Fruit fly (Drosophila melanogaster): ENCODE measurements around the gene AstA-R1.

The AstA-R1 gene

DNA sequence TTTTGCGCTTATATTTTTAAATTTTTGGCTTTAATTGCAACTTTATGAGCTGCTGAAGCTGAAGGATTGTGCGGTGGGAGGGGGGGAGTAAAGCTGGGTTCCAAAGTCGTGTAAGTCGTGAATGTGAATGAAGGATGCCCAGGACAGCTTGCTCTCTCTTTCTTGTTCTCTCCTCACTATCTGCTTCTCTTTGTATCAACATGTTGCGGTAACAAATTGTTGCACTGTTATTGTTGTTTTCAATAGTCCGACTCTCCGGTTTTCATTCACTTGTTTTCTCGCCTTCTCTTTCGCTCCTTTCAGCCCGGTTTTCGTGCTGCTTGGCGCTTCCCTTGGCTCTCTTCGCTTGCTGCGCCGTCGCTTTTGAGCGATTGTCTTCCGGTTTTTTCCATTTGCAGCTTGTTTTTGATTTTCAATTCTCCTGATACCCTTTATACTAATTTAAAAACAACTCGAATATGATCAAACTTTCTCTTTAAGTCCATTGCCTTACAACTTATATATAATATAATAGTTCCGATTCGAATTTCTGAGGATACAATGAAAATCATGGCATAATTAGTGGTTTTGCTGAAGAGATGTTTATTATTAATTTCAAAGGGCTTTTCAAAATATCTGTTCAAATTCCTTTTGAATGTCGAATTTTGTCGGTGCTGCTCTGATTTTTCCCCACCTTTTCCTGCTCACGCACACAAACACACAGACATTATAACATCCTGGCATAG is 110.6 kb downstream of the AstA-R1 start (continued):
- peak; percentile 77 for TF ChIP-seq Hr4 (GFP tag; optimal IDR thresholded peaks at IDR 0.05)
- peak; percentile 35 for TF ChIP-seq spab (GFP tag; optimal IDR thresholded peaks at IDR 0.05)
- TF ChIP-seq CG11294 (GFP tag; IDR thresholded peaks at IDR 0.05): peak; percentile 37
- TF ChIP-seq CG4318 (GFP tag; optimal IDR thresholded peaks at IDR 0.05): peak; percentile 81
- peak; percentile 2 for TF ChIP-seq CG8319 (GFP tag; optimal IDR thresholded peaks at IDR 0.05)
- TF ChIP-seq salr (GFP tag; optimal IDR thresholded peaks at IDR 0.05): peak; percentile 60 to 77
- TF ChIP-seq CG32006 (GFP tag; optimal IDR thresholded peaks at IDR 0.05): peak; percentile 89
- TF ChIP-seq CG34406 (GFP tag; optimal IDR thresholded peaks at IDR 0.05): peak; percentile 76
- TF ChIP-seq CG8632 (GFP tag; optimal IDR thresholded peaks at IDR 0.05): peak; percentile 66
- peak; percentile 71 for TF ChIP-seq Sox102F (GFP tag; optimal IDR thresholded peaks at IDR 0.05)
- 0 out of 3 replicates have a peak, but pooled peaks have one; percentile 10 for TF ChIP-seq CG6163 (GFP tag; IDR thresholded peaks at IDR 0.05)
- 0 out of 3 replicates have a peak, but pooled peaks have one; percentile 34 for TF ChIP-seq eg (GFP tag; IDR thresholded peaks at IDR 0.05)
- peak; percentile 61 for TF ChIP-seq CG10669 (GFP tag; optimal IDR thresholded peaks at IDR 0.05)
- TF ChIP-seq acj6 (GFP tag; optimal IDR thresholded peaks at IDR 0.05): peak; percentile 82
- TF ChIP-seq svp (GFP tag): peak; percentile 84
- peak; percentile 59 to 81 for TF ChIP-seq ss (GFP tag; optimal IDR thresholded peaks at IDR 0.05)
- TF ChIP-seq topi (GFP tag; optimal IDR thresholded peaks at IDR 0.05): peak; percentile 47
- peak; percentile 93 for TF ChIP-seq Eip78C (GFP tag)
- no peak for TF ChIP-seq Blimp-1 (GFP tag; optimal IDR thresholded peaks at IDR 0.05)
- TF ChIP-seq lz (GFP tag; optimal IDR thresholded peaks at IDR 0.05): peak; percentile 79
- peak; percentile 65 for TF ChIP-seq Lpt (GFP tag; optimal IDR thresholded peaks at IDR 0.05)
- no peak for TF ChIP-seq Hr38 (GFP tag; optimal IDR thresholded peaks at IDR 0.05)
- peak; percentile 84 for TF ChIP-seq CG10631 (GFP tag; optimal IDR thresholded peaks at IDR 0.05)
- TF ChIP-seq CG7368 (GFP tag; optimal IDR thresholded peaks at IDR 0.05): no peak
- peak; percentile 59 for TF ChIP-seq CG6276 (GFP tag; optimal IDR thresholded peaks at IDR 0.05)
- TF ChIP-seq Eip75B (GFP tag; optimal IDR thresholded peaks at IDR 0.05): peak; percentile 76
- TF ChIP-seq fd85E (GFP tag; optimal IDR thresholded peaks at IDR 0.05): no peak
- TF ChIP-seq CG11902 (GFP tag; optimal IDR thresholded peaks at IDR 0.05): peak; percentile 3
- peak; percentile 76 for TF ChIP-seq CG6792 (GFP tag; optimal IDR thresholded peaks at IDR 0.05)
- peak; percentile 35; the same call in 1 of the 2 replicates for TF ChIP-seq Gug (GFP tag; IDR thresholded peaks at IDR 0.05)
- TF ChIP-seq OdsH (GFP tag; optimal IDR thresholded peaks at IDR 0.05): peak; percentile 83

DNA sequence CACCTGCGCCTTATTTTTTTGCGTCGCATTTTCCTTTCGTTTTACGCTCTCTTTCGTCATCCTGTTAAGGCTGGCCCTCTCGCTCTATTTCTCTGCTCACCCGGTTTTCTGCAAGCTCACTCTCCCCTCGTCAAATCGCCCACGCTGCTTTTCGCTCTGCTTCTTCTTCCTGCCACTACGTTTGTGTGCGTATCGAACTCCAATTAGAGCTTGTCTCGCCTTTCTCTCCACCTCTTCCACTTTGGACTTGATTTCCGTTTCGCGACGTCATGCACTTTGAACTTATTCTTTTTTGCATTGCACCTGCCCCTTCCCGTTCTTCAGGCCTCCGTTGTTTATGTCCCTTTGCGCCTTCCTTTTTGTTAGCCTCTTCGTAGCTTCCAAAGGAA is 111.2 kb downstream of the AstA-R1 start:
- TF ChIP-seq CG6854 (GFP tag; optimal IDR thresholded peaks at IDR 0.05) (peak; percentile 6), Hr39 (GFP tag; optimal IDR thresholded peaks at IDR 0.05) (no peak), Sox14 (GFP tag; optimal IDR thresholded peaks at IDR 0.05) (no peak), CG6808 (GFP tag; optimal IDR thresholded peaks at IDR 0.05) (peak; percentile 27), Smox (GFP tag; optimal IDR thresholded peaks at IDR 0.05) (no peak), ss (GFP tag; optimal IDR thresholded peaks at IDR 0.05) (peak in 1 of 2 experiments; percentile 20)

DNA sequence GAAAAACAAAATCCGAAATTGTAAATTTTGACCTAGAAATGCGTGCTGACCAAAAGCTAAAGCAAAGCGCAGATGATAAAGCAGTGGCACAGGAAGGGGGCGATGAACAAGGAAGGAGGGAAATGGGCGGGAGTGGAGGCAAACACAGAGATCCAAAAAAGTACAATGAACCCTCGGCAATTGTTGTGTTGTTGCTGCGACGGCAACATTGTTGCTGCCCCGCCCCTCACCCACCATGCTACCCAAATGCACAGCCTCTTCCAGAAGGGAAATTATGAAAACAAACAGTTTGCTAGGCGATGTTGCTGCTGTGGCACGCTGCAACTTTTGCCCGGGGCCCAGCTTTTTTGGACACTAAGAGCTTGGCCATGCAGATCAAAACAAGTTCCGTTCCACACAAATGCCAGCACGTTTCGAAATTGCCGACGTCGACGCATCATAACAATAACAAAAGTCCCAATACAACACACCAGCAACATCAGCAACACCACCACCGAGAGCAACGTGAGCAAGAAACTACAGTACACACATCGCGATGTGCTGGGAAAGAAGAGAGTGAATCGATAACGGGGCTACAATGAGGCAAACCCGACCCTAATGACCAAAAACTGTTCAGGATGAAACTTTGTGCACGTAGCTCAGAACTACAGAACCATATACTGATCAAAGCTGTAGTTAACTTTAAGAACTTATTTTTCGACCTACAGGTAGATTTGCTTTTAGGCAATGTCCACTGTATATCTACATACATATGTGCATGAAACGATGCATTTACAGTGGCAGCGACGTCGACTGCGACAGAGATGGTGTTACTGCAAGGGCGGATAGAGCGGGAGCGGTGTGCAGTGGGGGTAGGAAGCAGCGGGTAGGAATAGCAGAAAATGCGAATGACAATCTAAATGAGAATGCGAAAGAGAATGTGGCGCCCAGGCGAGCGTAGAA is 112.4 kb downstream of the AstA-R1 start:
- TF ChIP-seq CG3919 (GFP tag; optimal IDR thresholded peaks at IDR 0.05) (peak; percentile 88), CG32006 (GFP tag; optimal IDR thresholded peaks at IDR 0.05) (peak; percentile 89), Sox15 (GFP tag; optimal IDR thresholded peaks at IDR 0.05) (peak; percentile 79), Sox14 (GFP tag; optimal IDR thresholded peaks at IDR 0.05) (peak; percentile 93), CG1621 (tag; optimal IDR thresholded peaks at IDR 0.05) (peak; percentile 90), Ets96B (tag; optimal IDR thresholded peaks at IDR 0.05) (peak; percentile 93), Eip93F (GFP tag; optimal IDR thresholded peaks at IDR 0.05) (no peak), Hr38 (GFP tag; optimal IDR thresholded peaks at IDR 0.05) (no peak), fd59A (GFP tag; optimal IDR thresholded peaks at IDR 0.05) (peak; percentile 86), CG34406 (GFP tag; optimal IDR thresholded peaks at IDR 0.05) (peak; percentile 89), esn (GFP tag; optimal IDR thresholded peaks at IDR 0.05) (peak; percentile 91), CG6792 (GFP tag; optimal IDR thresholded peaks at IDR 0.05) (peak; percentile 90), Smox (GFP tag; optimal IDR thresholded peaks at IDR 0.05) (peak; percentile 87), CG6163 (GFP tag; IDR thresholded peaks at IDR 0.05) (peak; percentile 84; the same call in 2 of the 3 replicates), fkh (GFP tag; optimal IDR thresholded peaks at IDR 0.05) (no peak), Hr4 (GFP tag; optimal IDR thresholded peaks at IDR 0.05) (peak; percentile 89), achi (GFP tag; optimal IDR thresholded peaks at IDR 0.05) (peak; percentile 90), Sox102F (GFP tag; optimal IDR thresholded peaks at IDR 0.05) (peak; percentile 88), fd85E (GFP tag; optimal IDR thresholded peaks at IDR 0.05) (peak; percentile 43)

All from whole organism, prepupa.